Fruit fly (Drosophila melanogaster) whole organism, embryonic: ENCODE data around the gene Ret.

Experiments
- Asciz ChIP-seq: fragments of 200-800 bp; sonication (Bioruptor generic); optimal IDR thresholded peaks from 2 replicates; lab custom pipeline; 2017; ENCODE audit warnings: missing biosample characterization, mild to moderate bottlenecking, missing genetic modification characterization, missing genetic modification reagents
- B-H2 ChIP-seq: fragments of 200-800 bp; sonication (Bioruptor generic); optimal IDR thresholded peaks from 2 replicates; lab custom pipeline; 2018; ENCODE audit warnings: missing biosample characterization, mild to moderate bottlenecking, missing genetic modification characterization
- Blimp-1 ChIP-seq: fragments of 200-800 bp; sonication (Bioruptor generic); optimal IDR thresholded peaks from 3 replicates; lab custom pipeline; 2018; ENCODE audit warnings: missing biosample characterization, missing genetic modification characterization, mild to moderate bottlenecking, moderate library complexity, missing genetic modification reagents
- C15 ChIP-seq: fragments of 200-800 bp; sonication (Bioruptor generic); IDR thresholded peaks from 3 replicates; pipeline ENCODE4 v1.3.6; 2022; ENCODE audit warnings: missing biosample characterization, missing genetic modification characterization
- CG10267 ChIP-seq: fragments of 200-800 bp; sonication (Bioruptor generic); optimal IDR thresholded peaks from 2 replicates; lab custom pipeline; 2018; ENCODE audit warnings: missing biosample characterization, mild to moderate bottlenecking, missing genetic modification characterization, moderate library complexity
- CG10431 ChIP-seq: fragments of 200-800 bp; sonication (Bioruptor generic); optimal IDR thresholded peaks from 3 replicates; lab custom pipeline; 2018; ENCODE audit warnings: missing biosample characterization, mild to moderate bottlenecking, missing genetic modification characterization
- CG11398 ChIP-seq: fragments of 200-800 bp; sonication (Bioruptor generic); optimal IDR thresholded peaks from 2 replicates; lab custom pipeline; 2016; ENCODE audit warnings: missing biosample characterization, missing genetic modification characterization
- CG12155 ChIP-seq: fragments of 200-800 bp; sonication (Bioruptor generic); optimal IDR thresholded peaks from 3 replicates; lab custom pipeline; 2016; ENCODE audit warnings: missing biosample characterization, missing genetic modification characterization
- CG12769 ChIP-seq: fragments of 200-800 bp; sonication (Bioruptor generic); optimal IDR thresholded peaks from 2 replicates; lab custom pipeline; 2019; ENCODE audit warnings: missing biosample characterization, mild to moderate bottlenecking, missing genetic modification characterization, moderate library complexity
- CG12942 ChIP-seq: fragments of 200-800 bp; sonication (Bioruptor generic); optimal IDR thresholded peaks from 3 replicates; lab custom pipeline; 2016; ENCODE audit warnings: missing biosample characterization, missing genetic modification characterization
- CG15269 ChIP-seq: fragments of 200-800 bp; sonication (Bioruptor generic); optimal IDR thresholded peaks from 2 replicates; lab custom pipeline; 2018; ENCODE audit warnings: missing biosample characterization, mild to moderate bottlenecking, missing genetic modification characterization, moderate library complexity
- CG1792 ChIP-seq: fragments of 200-800 bp; sonication (Bioruptor generic); optimal IDR thresholded peaks from 2 replicates; lab custom pipeline; 2016; ENCODE audit warnings: missing biosample characterization, missing genetic modification characterization
- CG1832 ChIP-seq: fragments of 200-800 bp; sonication (Bioruptor generic); optimal IDR thresholded peaks from 2 replicates; lab custom pipeline; 2017; ENCODE audit warnings: missing biosample characterization, mild to moderate bottlenecking, missing genetic modification characterization, inconsistent platforms
- CG18476 ChIP-seq: fragments of 200-800 bp; sonication (Bioruptor generic); optimal IDR thresholded peaks from 2 replicates; lab custom pipeline; 2016; ENCODE audit warnings: missing biosample characterization, mild to moderate bottlenecking, missing genetic modification characterization
- CG18599 ChIP-seq: fragments of 200-800 bp; sonication (Bioruptor generic); optimal IDR thresholded peaks from 3 replicates; lab custom pipeline; 2017; ENCODE audit warnings: missing biosample characterization, missing genetic modification characterization, mild to moderate bottlenecking, moderate library complexity, missing genetic modification reagents
- CG18764 ChIP-seq: fragments of 200-800 bp; sonication (Bioruptor generic); optimal IDR thresholded peaks from 3 replicates; lab custom pipeline; 2016; ENCODE audit warnings: missing biosample characterization, missing genetic modification characterization
- CG3065 ChIP-seq: fragments of 200-800 bp; sonication (Bioruptor generic); optimal IDR thresholded peaks from 2 replicates; lab custom pipeline; 2016; ENCODE audit warnings: missing biosample characterization, missing genetic modification characterization
- CG4730 ChIP-seq: fragments of 200-800 bp; sonication (Bioruptor generic); IDR thresholded peaks from 2 replicates; pipeline ENCODE4 v1.3.6; 2022; ENCODE audit warnings: missing biosample characterization, missing genetic modification characterization
- CG6689 ChIP-seq: fragments of 200-800 bp; sonication (Bioruptor generic); IDR thresholded peaks from 2 replicates; pipeline ENCODE4 v1.3.6; 2022; ENCODE audit warnings: missing biosample characterization, missing genetic modification characterization
- CG6813 ChIP-seq: fragments of 200-800 bp; sonication (Bioruptor generic); optimal IDR thresholded peaks from 2 replicates; lab custom pipeline; 2017; ENCODE audit warnings: missing biosample characterization, missing genetic modification characterization, mild to moderate bottlenecking, moderate library complexity, missing genetic modification reagents
- CG7786 ChIP-seq: fragments of 200-800 bp; sonication (Bioruptor generic); optimal IDR thresholded peaks from 2 replicates; lab custom pipeline; 2016; ENCODE audit warnings: missing biosample characterization, missing genetic modification characterization
- CG7928 ChIP-seq: fragments of 200-800 bp; sonication (Bioruptor generic); optimal IDR thresholded peaks from 2 replicates; lab custom pipeline; 2017; ENCODE audit warnings: missing biosample characterization, mild to moderate bottlenecking, missing genetic modification characterization
- CG9876 ChIP-seq: fragments of 200-800 bp; sonication (Bioruptor generic); optimal IDR thresholded peaks from 2 replicates; lab custom pipeline; 2016; ENCODE audit warnings: missing biosample characterization, missing genetic modification characterization
- Ets97D ChIP-seq: fragments of 200-800 bp; sonication (Bioruptor generic); optimal IDR thresholded peaks from 3 replicates; lab custom pipeline; 2016; ENCODE audit warnings: missing biosample characterization, missing genetic modification characterization
- Hmx ChIP-seq: fragments of 200-800 bp; sonication (Bioruptor generic); optimal IDR thresholded peaks from 2 replicates; lab custom pipeline; 2016; ENCODE audit warnings: missing biosample characterization, missing genetic modification characterization
- Mrtf ChIP-seq: fragments of 200-800 bp; sonication (Bioruptor generic); IDR thresholded peaks from 3 replicates; pipeline ENCODE4 v1.3.6; 2022; ENCODE audit warnings: missing biosample characterization, missing genetic modification characterization
- Sin3A ChIP-seq: fragments of >200 bp; optimal IDR thresholded peaks from 2 replicates; lab custom pipeline; 2018
- ap ChIP-seq: fragments of 200-800 bp; sonication (Bioruptor generic); IDR thresholded peaks from 2 replicates; pipeline ENCODE4 v1.3.6; 2022; ENCODE audit warnings: missing biosample characterization, missing genetic modification characterization
- btn ChIP-seq: fragments of 200-800 bp; sonication (Bioruptor generic); optimal IDR thresholded peaks from 2 replicates; lab custom pipeline; 2016; ENCODE audit warnings: missing biosample characterization, missing genetic modification characterization
- cg ChIP-seq: fragments of 200-800 bp; sonication (Bioruptor generic); optimal IDR thresholded peaks from 3 replicates; lab custom pipeline; 2019; ENCODE audit warnings: missing biosample characterization, mild to moderate bottlenecking, missing genetic modification characterization, moderate library complexity
- croc ChIP-seq: fragments of 200-800 bp; sonication (Bioruptor generic); conservative IDR thresholded peaks from 3 replicates; pipeline ENCODE4 v1.3.6; 2022; ENCODE audit warnings: missing biosample characterization, missing genetic modification characterization
- eve ChIP-seq, 2 experiments: fragments of >200 bp; optimal IDR thresholded peaks; 2 replicates each; lab custom pipeline; 2017; ENCODE audit warnings: missing biosample characterization in 2 of 2, missing genetic modification characterization in 2 of 2
- ewg ChIP-seq: fragments of 200-800 bp; sonication (Bioruptor generic); optimal IDR thresholded peaks from 3 replicates; lab custom pipeline; 2017; ENCODE audit warnings: mild to moderate bottlenecking, missing biosample characterization, missing genetic modification reagents, missing genetic modification characterization
- ftz-f1 ChIP-seq: fragments of 200-800 bp; sonication (Bioruptor generic); optimal IDR thresholded peaks from 2 replicates; lab custom pipeline; 2016; ENCODE audit warnings: missing biosample characterization, missing genetic modification characterization
- gcm ChIP-seq: fragments of 200-800 bp; sonication (Bioruptor generic); optimal IDR thresholded peaks from 2 replicates; lab custom pipeline; 2019; ENCODE audit warnings: missing biosample characterization, mild to moderate bottlenecking, missing genetic modification characterization, moderate library complexity
- hb ChIP-seq: fragments of 200-800 bp; sonication (Bioruptor generic); IDR thresholded peaks from 3 replicates; pipeline ENCODE4 v1.3.6; 2022; ENCODE audit warnings: missing biosample characterization, missing genetic modification characterization; ENCODE audit not compliant: partially characterized antibody
- inv ChIP-seq: fragments of 200-800 bp; sonication (Bioruptor generic); IDR thresholded peaks from 2 replicates; pipeline ENCODE4 v1.3.6; 2022; ENCODE audit warnings: missing biosample characterization, missing genetic modification characterization; ENCODE audit not compliant: partially characterized antibody
- lbe ChIP-seq: fragments of 200-800 bp; sonication (Bioruptor generic); optimal IDR thresholded peaks from 2 replicates; lab custom pipeline; 2016; ENCODE audit warnings: missing biosample characterization, mild to moderate bottlenecking, missing genetic modification characterization
- lola ChIP-seq, 3 experiments: fragments of >200 bp in 2 of 3; fragments of 200-800 bp in 1 of 3; sonication (Bioruptor generic) in 1 of 3; optimal IDR thresholded peaks; 2 replicates each; lab custom pipeline; 2017 to 2019; ENCODE audit warnings: missing biosample characterization in 3 of 3, missing genetic modification characterization in 3 of 3, mild to moderate bottlenecking in 1 of 3, moderate library complexity in 1 of 3
- peb ChIP-seq: fragments of 200-800 bp; sonication (Bioruptor generic); IDR thresholded peaks from 2 replicates; pipeline ENCODE4 v1.3.6; 2022; ENCODE audit warnings: missing biosample characterization, missing genetic modification characterization
- phol ChIP-seq: fragments of 200-800 bp; sonication (Bioruptor generic); optimal IDR thresholded peaks from 3 replicates; lab custom pipeline; 2018; ENCODE audit warnings: missing biosample characterization, mild to moderate bottlenecking, missing genetic modification characterization, moderate library complexity
- pnt ChIP-seq: fragments of 200-800 bp; sonication (Bioruptor generic); optimal IDR thresholded peaks from 3 replicates; lab custom pipeline; 2016; ENCODE audit warnings: missing biosample characterization, missing genetic modification characterization
- scrt ChIP-seq: fragments of 200-800 bp; sonication (Bioruptor generic); optimal IDR thresholded peaks from 2 replicates; lab custom pipeline; 2018; ENCODE audit warnings: missing biosample characterization, mild to moderate bottlenecking, missing genetic modification characterization, moderate library complexity
- tin ChIP-seq: fragments of 200-800 bp; sonication (Bioruptor generic); optimal IDR thresholded peaks from 3 replicates; lab custom pipeline; 2016; ENCODE audit warnings: missing biosample characterization, missing genetic modification characterization
- tll ChIP-seq, 2 experiments: fragments of 200-800 bp in 1 of 2; fragments of >200 bp in 1 of 2; sonication (Bioruptor generic) in 1 of 2; optimal IDR thresholded peaks; 2 replicates each; lab custom pipeline; 2017 to 2019; ENCODE audit warnings: missing biosample characterization in 2 of 2, missing genetic modification characterization in 2 of 2, mild to moderate bottlenecking in 1 of 2, moderate library complexity in 1 of 2
- tna ChIP-seq: fragments of 200-800 bp; sonication (Bioruptor generic); IDR thresholded peaks from 2 replicates; pipeline ENCODE4 v1.3.6; 2022; ENCODE audit warnings: missing biosample characterization, missing genetic modification characterization; ENCODE audit not compliant: partially characterized antibody
- tx ChIP-seq: fragments of 200-800 bp; sonication (Bioruptor generic); optimal IDR thresholded peaks from 2 replicates; lab custom pipeline; 2016; ENCODE audit warnings: missing biosample characterization, missing genetic modification characterization
- vnd ChIP-seq: fragments of 200-800 bp; sonication (Bioruptor generic); IDR thresholded peaks from 3 replicates; pipeline ENCODE4 v1.3.6; 2022; ENCODE audit warnings: missing biosample characterization, missing genetic modification characterization; ENCODE audit not compliant: partially characterized antibody
- wek ChIP-seq: fragments of 200-800 bp; sonication (Bioruptor generic); optimal IDR thresholded peaks from 3 replicates; lab custom pipeline; 2018; ENCODE audit warnings: missing biosample characterization, mild to moderate bottlenecking, missing genetic modification characterization, moderate library complexity

The Ret gene

DNA sequence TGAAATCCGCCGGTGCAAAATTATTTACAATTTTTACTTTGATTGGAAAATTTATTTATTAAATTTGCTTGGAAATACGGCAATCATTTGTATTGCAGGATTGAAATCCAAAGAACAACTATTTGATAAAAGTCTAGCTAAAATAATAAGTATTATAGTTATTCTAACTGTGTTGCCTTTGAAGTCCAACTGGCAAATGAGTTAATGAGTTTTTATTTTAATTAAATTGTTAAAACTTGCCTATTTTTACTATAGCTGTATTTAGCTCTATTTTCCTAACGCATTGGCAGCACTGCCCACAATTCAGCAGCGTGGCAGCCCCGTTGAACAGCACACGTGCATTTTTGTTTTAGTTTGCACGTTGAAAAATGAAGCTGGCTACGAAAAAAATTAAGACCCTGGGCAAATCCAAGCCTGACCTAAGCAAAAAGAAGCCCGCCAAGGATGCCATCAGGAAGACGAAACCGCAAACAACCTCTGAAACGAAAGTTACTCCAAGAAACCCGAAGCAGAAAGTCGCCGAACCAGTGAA lies 35.2 kb downstream of the Ret start, which contains the start of gene Noc2 (continued):
- TF ChIP-seq CG18599 (GFP tag; lab: Kevin White, UChicago) (peak; percentile 54), CG10267 (peak; percentile 37), lbe (GFP tag; lab: Kevin White, UChicago) (no peak), C15 (GFP tag; lab: Robert Waterston, UW) (no peak), inv (GFP tag; lab: Robert Waterston, UW) (no peak), CG15269 (tag; lab: Kevin White, UChicago) (peak; percentile 35), cg (GFP tag; lab: Kevin White, UChicago) (no peak), CG1832 (GFP tag; lab: Kevin White, UChicago) (no peak), wek (no peak), croc (GFP tag; lab: Robert Waterston, UW) (no peak), Mrtf (GFP tag; lab: Robert Waterston, UW) (peak; percentile 42; the same call in 2 of the 3 replicates), peb (no peak), CG3065 (GFP tag; lab: Kevin White, UChicago) (peak; percentile 2), lola (GFP tag; optimal IDR thresholded peaks at IDR 0.05; lab: Kevin White, UChicago) (peak in 1 of 3 experiments; percentile 30), tin (GFP tag; lab: Kevin White, UChicago) (peak; percentile 50), gcm (GFP tag; lab: Kevin White, UChicago) (no peak), Sin3A (lab: Kevin White, UChicago) (no peak), CG10431 (GFP tag; lab: Kevin White, UChicago) (no peak), CG12155 (GFP tag; lab: Kevin White, UChicago) (peak; percentile 4), CG18476 (no peak), CG9876 (no peak), CG6689 (GFP tag; lab: Robert Waterston, UW) (peak; percentile 17; the same call in 1 of the 2 replicates), ftz-f1 (GFP tag; lab: Kevin White, UChicago) (no peak), Asciz (GFP tag; lab: Kevin White, UChicago) (no peak), CG4730 (GFP tag; lab: Robert Waterston, UW) (peak; percentile 20; the same call in 1 of the 2 replicates), phol (tag; lab: Kevin White, UChicago) (peak; percentile 66), tll (GFP tag; optimal IDR thresholded peaks at IDR 0.05; lab: Kevin White, UChicago) (no peak), CG18764 (peak; percentile 21), scrt (GFP tag; lab: Kevin White, UChicago) (no peak), B-H2 (peak; percentile 7), Hmx (GFP tag; lab: Kevin White, UChicago) (no peak), hb (GFP tag; lab: Robert Waterston, UW) (no peak), pnt (GFP tag; lab: Kevin White, UChicago) (peak; percentile 21), CG7928 (GFP tag; lab: Kevin White, UChicago) (no peak), tx (no peak), vnd (GFP tag; lab: Robert Waterston, UW) (no peak), CG7786 (GFP tag; lab: Kevin White, UChicago) (no peak), CG1792 (GFP tag; lab: Kevin White, UChicago) (no peak), ewg (peak; percentile 21), CG12942 (GFP tag; lab: Kevin White, UChicago) (peak; percentile 38), btn (no peak), CG12769 (tag; lab: Kevin White, UChicago) (peak; percentile 6), CG6813 (GFP tag; lab: Kevin White, UChicago) (no peak), Ets97D (GFP tag; lab: Kevin White, UChicago) (peak; percentile 30), Blimp-1 (GFP tag; lab: Kevin White, UChicago) (peak; percentile 32), eve (GFP tag; optimal IDR thresholded peaks at IDR 0.05; lab: Kevin White, UChicago) (no peak), tna (no peak), ap (0 out of 2 replicates have a peak, but pooled peaks have one; percentile 32), CG11398 (no peak)
